Worm (Caenorhabditis elegans) whole organism, late embryonic: ENCODE measurements around the gene Y39A1A.27.

Source experiments
- F13H6.1 ChIP-seq: sonication (generic microtip); optimal IDR thresholded peaks from 2 replicates; lab custom pipeline; 2016; ENCODE audit warnings: missing genetic modification characterization, missing compliant biosample characterization
- ama-1 ChIP-seq: fragments of 150-350 bp; optimal IDR thresholded peaks from 2 replicates; lab custom pipeline; 2014
- ceh-14 ChIP-seq: sonication (generic microtip); optimal IDR thresholded peaks from 2 replicates; lab custom pipeline; 2016; ENCODE audit warnings: missing genotype, missing genetic modification characterization, missing compliant biosample characterization
- ceh-18 ChIP-seq: sonication (generic microtip); optimal IDR thresholded peaks from 2 replicates; lab custom pipeline; 2016; ENCODE audit warnings: missing genetic modification characterization, missing compliant biosample characterization
- ceh-19 ChIP-seq: fragments of 200-800 bp; sonication (Bioruptor generic); optimal IDR thresholded peaks from 2 replicates; lab custom pipeline; 2018; ENCODE audit warnings: mild to moderate bottlenecking, missing genetic modification characterization, missing compliant biosample characterization
- ceh-22 ChIP-seq: sonication (generic microtip); optimal IDR thresholded peaks from 2 replicates; lab custom pipeline; 2017; ENCODE audit warnings: missing biosample characterization, missing genetic modification characterization
- ceh-24 ChIP-seq: sonication (generic microtip); optimal IDR thresholded peaks from 2 replicates; lab custom pipeline; 2016; ENCODE audit warnings: mild to moderate bottlenecking, missing genetic modification characterization, missing compliant biosample characterization
- ceh-45 ChIP-seq: fragments of 200-800 bp; sonication (Bioruptor generic); IDR thresholded peaks from 2 replicates; pipeline ENCODE4 v1.3.6; 2022; ENCODE audit warnings: missing genetic modification reagents, missing genetic modification characterization, missing compliant biosample characterization
- ceh-48 ChIP-seq: sonication (generic microtip); optimal IDR thresholded peaks from 2 replicates; lab custom pipeline; 2016; ENCODE audit warnings: missing genetic modification characterization, inconsistent platforms, missing compliant biosample characterization
- ceh-9 ChIP-seq: sonication (generic microtip); optimal IDR thresholded peaks from 2 replicates; lab custom pipeline; 2016; ENCODE audit warnings: mild to moderate bottlenecking, missing genetic modification characterization, inconsistent platforms, missing compliant biosample characterization
- ets-4 ChIP-seq: sonication (generic microtip); optimal IDR thresholded peaks from 2 replicates; lab custom pipeline; 2016; ENCODE audit warnings: missing genetic modification characterization, missing compliant biosample characterization
- eyg-1 ChIP-seq: sonication (generic microtip); optimal IDR thresholded peaks from 2 replicates; lab custom pipeline; 2016; ENCODE audit warnings: missing genotype, missing genetic modification characterization, missing compliant biosample characterization
- fax-1 ChIP-seq: sonication (generic microtip); optimal IDR thresholded peaks from 2 replicates; lab custom pipeline; 2016; ENCODE audit warnings: missing genotype, missing genetic modification characterization, missing compliant biosample characterization
- fkh-6 ChIP-seq: sonication (generic microtip); optimal IDR thresholded peaks from 2 replicates; lab custom pipeline; 2016; ENCODE audit warnings: missing genetic modification characterization, missing compliant biosample characterization
- gmeb-2 ChIP-seq: sonication (generic microtip); optimal IDR thresholded peaks from 2 replicates; lab custom pipeline; 2016; ENCODE audit warnings: missing genetic modification characterization, inconsistent platforms, missing compliant biosample characterization
- hlh-6 ChIP-seq: sonication (generic microtip); optimal IDR thresholded peaks from 2 replicates; lab custom pipeline; 2016; ENCODE audit warnings: missing genotype, missing genetic modification characterization, missing compliant biosample characterization
- lim-6 ChIP-seq: sonication (generic microtip); optimal IDR thresholded peaks from 2 replicates; lab custom pipeline; 2016; ENCODE audit warnings: missing genetic modification characterization, missing compliant biosample characterization
- lin-11 ChIP-seq: fragments of 200-800 bp; sonication (Bioruptor generic); optimal IDR thresholded peaks from 2 replicates; lab custom pipeline; 2018; ENCODE audit warnings: mild to moderate bottlenecking, missing genetic modification characterization, missing compliant biosample characterization
- madf-2 ChIP-seq: sonication (generic microtip); optimal IDR thresholded peaks from 2 replicates; lab custom pipeline; 2017; ENCODE audit warnings: missing genetic modification characterization, missing compliant biosample characterization
- nfya-1 ChIP-seq: sonication (generic microtip); optimal IDR thresholded peaks from 2 replicates; lab custom pipeline; 2017; ENCODE audit warnings: missing genetic modification characterization, mild to moderate bottlenecking, missing compliant biosample characterization, antibody characterized with exemption, moderate library complexity
- nhr-232 ChIP-seq: sonication (generic microtip); optimal IDR thresholded peaks from 2 replicates; lab custom pipeline; 2016; ENCODE audit warnings: missing genetic modification characterization, missing compliant biosample characterization
- odd-2 ChIP-seq: sonication (generic microtip); optimal IDR thresholded peaks from 2 replicates; lab custom pipeline; 2017; ENCODE audit warnings: antibody characterized with exemption, mild to moderate bottlenecking, missing genetic modification characterization, missing compliant biosample characterization
- pag-3 ChIP-seq: sonication (generic microtip); optimal IDR thresholded peaks from 2 replicates; lab custom pipeline; 2016; ENCODE audit warnings: missing compliant biosample characterization, missing genetic modification characterization, borderline replicate concordance
- pat-9 ChIP-seq: fragments of 200-800 bp; sonication (Bioruptor generic); optimal IDR thresholded peaks from 2 replicates; lab custom pipeline; 2018; ENCODE audit warnings: mild to moderate bottlenecking, missing genetic modification characterization, moderate library complexity, missing compliant biosample characterization
- pha-2 ChIP-seq: sonication (generic microtip); optimal IDR thresholded peaks from 2 replicates; lab custom pipeline; 2017; ENCODE audit warnings: mild to moderate bottlenecking, missing genetic modification characterization, missing compliant biosample characterization
- ref-2 ChIP-seq: sonication (generic microtip); optimal IDR thresholded peaks from 2 replicates; lab custom pipeline; 2016; ENCODE audit warnings: missing genetic modification characterization, missing compliant biosample characterization
- rnt-1 ChIP-seq: sonication (generic microtip); optimal IDR thresholded peaks from 2 replicates; lab custom pipeline; 2016; ENCODE audit warnings: missing genetic modification characterization, missing compliant biosample characterization
- sdc-2 ChIP-seq: sonication (generic microtip); optimal IDR thresholded peaks from 2 replicates; lab custom pipeline; 2016; ENCODE audit warnings: missing genotype, missing genetic modification characterization, missing compliant biosample characterization
- sox-2 ChIP-seq: fragments of 200-800 bp; sonication (Bioruptor generic); IDR thresholded peaks from 2 replicates; pipeline ENCODE4 v1.3.6; 2022; ENCODE audit warnings: missing genetic modification reagents, missing genetic modification characterization, missing compliant biosample characterization
- syd-9 ChIP-seq: sonication (generic microtip); optimal IDR thresholded peaks from 2 replicates; lab custom pipeline; 2016; ENCODE audit warnings: mild to moderate bottlenecking, missing genetic modification characterization, moderate library complexity, missing compliant biosample characterization
- tbx-7 ChIP-seq: sonication (generic microtip); optimal IDR thresholded peaks from 2 replicates; lab custom pipeline; 2016; ENCODE audit warnings: missing genotype, missing genetic modification characterization, missing compliant biosample characterization
- ttx-3 ChIP-seq: sonication (generic microtip); optimal IDR thresholded peaks from 2 replicates; lab custom pipeline; 2016; ENCODE audit warnings: missing genetic modification reagents, missing genetic modification characterization, missing compliant biosample characterization
- zip-5 ChIP-seq: sonication (generic microtip); optimal IDR thresholded peaks from 2 replicates; lab custom pipeline; 2016; ENCODE audit warnings: missing genetic modification characterization, missing compliant biosample characterization

The Y39A1A.27 gene

ce11 chrIII:10624564-10624963, 14.2 kb upstream of the Y39A1A.27 start (continued):
- TF ChIP-seq madf-2 (tag; lab: Kevin White, UChicago) (peak; percentile 63), ceh-14 (no peak), sdc-2 (tag; lab: Kevin White, UChicago) (peak; percentile 27), pat-9 (peak; percentile 65), eyg-1 (tag; lab: Kevin White, UChicago) (peak; percentile 31), ttx-3 (tag; lab: Kevin White, UChicago) (peak; percentile 50), fax-1 (peak; percentile 58), fkh-6 (peak; percentile 65), ref-2 (tag; lab: Kevin White, UChicago) (peak; percentile 37), odd-2 (tag; lab: Kevin White, UChicago) (peak; percentile 39), lim-6 (tag; lab: Kevin White, UChicago) (no peak), ceh-48 (peak; percentile 66), lin-11 (tag; lab: Kevin White, UChicago) (peak; percentile 70), pag-3 (tag; lab: Kevin White, UChicago) (no peak), gmeb-2 (tag; lab: Kevin White, UChicago) (peak; percentile 43)

ce11 chrIII:10628360-10628759, 10.4 kb upstream of the Y39A1A.27 start:
- TF ChIP-seq ceh-18 (tag; lab: Kevin White, UChicago) (no peak), hlh-6 (tag; lab: Kevin White, UChicago) (no peak), nfya-1 (tag; lab: Kevin White, UChicago) (peak; percentile 32)

- TF ChIP-seq eyg-1 (tag; lab: Kevin White, UChicago), result no peak
- no peak for TF ChIP-seq rnt-1
- no peak for TF ChIP-seq ceh-19 (GFP tag; lab: Kevin White, UChicago)
- no peak for TF ChIP-seq tbx-7
- TF ChIP-seq ceh-24, result no peak
- TF ChIP-seq ama-1 (lab: Kevin White, UChicago), result no peak
- TF ChIP-seq ceh-45 (GFP tag; lab: Robert Waterston, UW), result no peak
- no peak for TF ChIP-seq syd-9 (tag; lab: Kevin White, UChicago)
- TF ChIP-seq ets-4, result no peak
- TF ChIP-seq fkh-6, result no peak
- TF ChIP-seq ceh-9 (tag; lab: Kevin White, UChicago), result no peak
Measured at ce11 chrIII:10629043-10629442, 9.7 kb upstream of the Y39A1A.27 start, which contains the start of gene swt-4. TSS of gene swt-4 (minus strand) at chrIII:10629143.

DNA sequence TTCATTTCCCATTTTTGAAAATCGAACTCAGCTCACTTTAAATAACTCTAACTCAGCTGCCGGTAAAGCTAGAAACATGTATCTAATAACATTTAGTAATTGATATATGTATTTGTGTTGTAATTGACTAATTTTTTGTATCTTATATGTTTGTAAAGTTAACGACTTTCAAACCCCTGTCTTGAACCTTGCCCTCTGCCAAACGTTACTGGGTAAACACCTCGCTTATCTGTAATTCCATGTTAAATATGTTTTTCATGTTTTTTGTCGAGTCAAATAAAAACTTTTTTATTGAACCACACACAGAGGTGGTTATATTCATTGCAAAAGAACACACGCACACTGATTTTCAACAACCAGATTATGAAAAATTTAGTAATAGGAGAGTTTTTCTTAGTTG, 9.0 kb upstream of the Y39A1A.27 start:
- no peak for TF ChIP-seq lin-11 (tag; lab: Kevin White, UChicago)
- TF ChIP-seq ceh-48, result no peak
- no peak for TF ChIP-seq ceh-18 (tag; lab: Kevin White, UChicago)
- no peak for TF ChIP-seq syd-9 (tag; lab: Kevin White, UChicago)
- TF ChIP-seq ceh-22 (tag; lab: Kevin White, UChicago), result no peak
- TF ChIP-seq nhr-232 (tag; lab: Kevin White, UChicago), result no peak
- TF ChIP-seq zip-5 (tag; lab: Kevin White, UChicago), result no peak
- no peak for TF ChIP-seq F13H6.1 (tag; lab: Kevin White, UChicago)
- no peak for TF ChIP-seq eyg-1 (tag; lab: Kevin White, UChicago)
- no peak for TF ChIP-seq sox-2

ce11 chrIII:10631870-10632509, 6.8 kb upstream of the Y39A1A.27 start:
- TF ChIP-seq pha-2, result no peak
